Fruit fly (Drosophila melanogaster) Kc167 (cell line): ENCODE results near the gene Gyc76C.

Source experiments
- Myc ChIP-seq: fragments of >200 bp; optimal IDR thresholded peaks from 2 replicates; lab custom pipeline; 2017; ENCODE audit warnings: missing external identifiers
- h ChIP-seq: fragments of >200 bp; optimal IDR thresholded peaks from 3 replicates; lab custom pipeline; 2018; ENCODE audit warnings: missing external identifiers
- psq ChIP-seq: fragments of >200 bp; optimal IDR thresholded peaks from 2 replicates; lab custom pipeline; 2017; ENCODE audit warnings: missing external identifiers

DNA sequence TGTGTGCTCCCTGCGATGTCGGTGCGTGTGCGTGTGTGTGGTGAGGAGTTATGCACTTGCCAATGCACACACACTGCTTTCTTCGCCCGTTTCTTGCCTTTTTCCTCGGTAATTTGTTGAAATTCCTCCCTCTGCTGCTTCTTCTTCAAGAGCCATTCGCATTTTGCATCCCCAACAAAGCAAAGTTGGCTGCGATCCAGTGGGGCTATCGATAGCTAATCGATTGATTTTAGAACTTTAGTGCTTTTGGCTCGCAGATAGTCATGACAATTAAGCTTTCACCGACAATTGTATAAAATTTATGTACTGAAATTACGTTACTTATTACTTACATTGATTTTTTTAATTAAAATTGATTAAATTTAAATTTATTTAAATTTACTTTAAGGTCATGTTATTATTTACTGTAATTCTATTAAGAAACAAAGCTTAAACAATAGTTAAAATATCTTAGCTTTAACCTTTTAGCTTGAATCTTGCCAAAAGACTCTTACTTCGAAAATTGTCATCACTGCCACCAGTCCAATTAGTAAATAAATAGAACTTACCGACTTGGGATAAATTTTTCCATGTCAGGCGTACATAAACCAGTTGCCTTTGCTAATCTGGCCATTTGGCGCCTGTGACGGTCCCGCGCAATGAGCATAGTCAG lies 40.9 kb upstream of the Gyc76C start, which contains the start of the genes trc and CG32221:
- TF ChIP-seq h (lab: Kevin White, UChicago) = no peak
- no peak for TF ChIP-seq Myc
- TF ChIP-seq psq (lab: Kevin White, UChicago) = no peak
